Fruit fly (Drosophila melanogaster): ENCODE data around the gene Ssu72.

The Ssu72 gene

DNA sequence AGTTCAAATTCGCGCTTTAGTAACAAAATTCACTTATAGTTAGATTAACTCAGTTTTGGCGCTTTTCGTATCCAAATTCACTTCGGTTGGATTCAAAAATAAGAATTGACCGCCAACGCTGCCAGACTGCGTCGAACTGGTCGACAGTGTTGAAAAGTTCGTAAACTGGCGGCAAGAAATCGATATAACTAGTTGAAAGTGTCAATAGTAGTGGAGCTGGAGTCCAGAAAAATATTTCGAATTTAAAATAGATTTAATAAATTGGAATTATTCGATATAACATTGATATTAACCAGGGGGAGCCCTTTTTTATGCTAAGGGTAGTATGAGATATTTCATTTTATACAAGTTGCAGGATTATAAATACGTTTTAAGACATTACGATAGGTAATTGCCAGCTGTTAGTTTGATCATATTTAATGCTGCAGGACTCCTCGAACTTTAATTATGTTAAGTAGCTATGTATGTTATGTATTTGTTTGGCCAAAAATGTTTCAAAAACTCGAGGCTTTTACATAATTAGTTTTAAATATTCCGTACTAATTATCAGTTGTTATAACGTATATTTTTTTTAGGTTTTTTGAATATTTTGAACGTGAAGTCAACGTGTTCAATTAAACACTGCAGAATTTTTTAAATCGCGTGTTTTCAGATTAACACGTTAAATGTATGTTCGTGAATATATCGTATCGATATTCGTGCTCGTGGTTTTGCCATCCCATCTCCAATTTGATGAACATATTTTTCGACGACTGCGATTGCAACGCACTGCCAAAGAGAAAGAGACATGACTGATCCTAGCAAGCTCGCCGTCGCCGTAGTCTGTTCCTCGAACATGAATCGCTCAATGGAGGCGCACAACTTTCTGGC lies at the start of gene Ssu72, which contains the start of gene CG14223:
Gene Ssu72, plus strand, starts transcription at position 703 of the 870 bp plus-strand sequence.
Gene CG14223, minus strand, starts transcription at position 113 of the 870 bp plus-strand sequence.
- TF ChIP-seq h (optimal IDR thresholded peaks at IDR 0.05) (no peak), ttk (optimal IDR thresholded peaks at IDR 0.05) (no peak), Sin3A (optimal IDR thresholded peaks at IDR 0.05) (no peak), insv (optimal IDR thresholded peaks at IDR 0.05) (no peak), Myc (optimal IDR thresholded peaks at IDR 0.05) (no peak), psq (optimal IDR thresholded peaks at IDR 0.05) (no peak)

DNA sequence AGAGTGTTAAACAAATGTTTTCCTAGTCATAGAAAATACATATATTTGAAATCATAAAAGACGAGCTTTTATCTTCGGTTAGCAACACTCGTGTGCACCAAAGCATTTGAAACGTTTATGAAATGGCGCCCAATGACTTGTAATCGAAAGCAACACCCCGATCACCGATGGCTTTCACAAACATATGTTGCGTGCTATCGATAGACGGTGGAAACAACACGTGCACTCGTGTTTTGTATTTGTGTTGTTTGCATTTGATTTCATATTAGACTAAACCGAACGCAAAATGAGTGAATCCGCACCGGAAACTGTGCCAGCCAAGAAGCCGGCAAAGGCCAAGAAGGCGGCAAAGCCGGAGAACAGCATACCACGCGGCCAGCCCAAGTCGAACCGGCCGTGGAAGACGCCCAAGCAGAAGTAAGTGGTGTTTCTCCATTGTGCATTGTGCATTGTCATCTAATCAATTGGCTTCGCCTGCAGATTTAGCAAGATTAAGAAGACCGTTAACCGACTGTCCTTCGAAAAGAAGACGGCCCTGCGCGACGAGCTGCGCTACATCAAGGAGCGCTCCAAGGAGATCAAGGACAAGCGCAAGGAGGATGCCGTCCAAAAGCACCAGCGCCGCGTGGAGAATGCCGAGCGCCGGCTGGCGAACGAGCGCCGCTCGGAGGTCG lies 48.2 kb upstream of the Ssu72 start, which contains the start of gene CG14210:
Gene CG14210, plus strand, starts transcription at position 207 of the 674 bp plus-strand sequence.
- TF ChIP-seq psq (optimal IDR thresholded peaks at IDR 0.05) (no peak), Sin3A (optimal IDR thresholded peaks at IDR 0.05) (no peak), Myc (optimal IDR thresholded peaks at IDR 0.05) (no peak), ttk (optimal IDR thresholded peaks at IDR 0.05) (no peak)

DNA sequence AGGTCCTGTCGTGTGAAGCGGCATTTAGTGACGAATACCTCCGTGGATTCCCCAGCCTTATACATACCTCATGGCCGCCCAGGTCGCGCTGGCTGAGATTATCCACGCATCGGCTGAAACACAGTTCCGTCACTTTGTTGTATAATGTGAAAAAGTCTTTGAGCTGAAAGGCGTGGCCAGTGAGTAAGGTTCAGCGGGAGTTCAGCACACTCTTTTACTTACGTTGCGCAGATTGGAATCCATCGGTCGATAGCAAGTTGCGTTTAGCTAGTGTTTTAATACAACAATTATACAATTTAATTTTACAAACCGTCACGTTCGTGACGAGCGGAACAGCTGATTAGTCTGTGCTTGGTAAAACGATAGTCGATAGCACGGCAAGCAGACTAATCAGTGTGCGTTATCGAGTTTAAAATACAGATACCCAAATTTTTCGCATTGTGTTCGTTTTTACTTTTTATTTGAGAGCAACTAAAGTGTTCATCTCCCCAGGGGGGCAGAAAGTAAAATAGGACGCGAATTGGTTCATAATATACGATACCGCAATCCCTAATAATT lies 46.1 kb upstream of the Ssu72 start, which contains the start of the genes Pstk and Tim9b:
Gene Pstk, minus strand, starts transcription at position 355 of the 558 bp plus-strand sequence.
Gene Tim9b, minus strand, starts transcription at position 355 of the 558 bp plus-strand sequence.
- TF ChIP-seq h (optimal IDR thresholded peaks at IDR 0.05), result no peak
- no peak for TF ChIP-seq Sin3A (optimal IDR thresholded peaks at IDR 0.05)
- TF ChIP-seq psq (optimal IDR thresholded peaks at IDR 0.05), result no peak
- no peak for TF ChIP-seq Myc (optimal IDR thresholded peaks at IDR 0.05)
- no peak for TF ChIP-seq insv (optimal IDR thresholded peaks at IDR 0.05)
- no peak for TF ChIP-seq ttk (optimal IDR thresholded peaks at IDR 0.05)

DNA sequence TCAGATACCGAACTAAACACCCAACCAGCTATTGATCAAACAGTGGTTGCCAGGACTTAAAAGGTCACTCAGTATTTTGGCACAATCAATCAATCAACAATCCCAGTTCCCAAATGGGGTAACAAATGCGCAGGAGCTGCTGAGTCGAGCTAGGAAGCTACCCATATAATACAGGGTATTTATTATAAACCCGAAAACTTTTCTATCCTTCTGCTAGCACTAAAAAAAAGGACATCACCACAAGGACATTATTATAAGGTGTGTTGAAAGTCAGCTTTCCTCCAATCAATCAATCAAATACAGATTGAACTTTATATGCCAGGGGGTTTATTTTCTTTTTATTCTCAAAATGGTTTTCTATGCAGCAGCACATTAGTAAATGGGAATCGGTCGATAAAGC lies 43.2 kb upstream of the Ssu72 start, which contains the start of gene CG14221:
Gene CG14221, minus strand, starts transcription at position 101 of the 400 bp plus-strand sequence.
- no peak for TF ChIP-seq psq (optimal IDR thresholded peaks at IDR 0.05)
- no peak for TF ChIP-seq insv (optimal IDR thresholded peaks at IDR 0.05)
- TF ChIP-seq ttk (optimal IDR thresholded peaks at IDR 0.05), result no peak
- TF ChIP-seq h (optimal IDR thresholded peaks at IDR 0.05), result no peak
- TF ChIP-seq Sin3A (optimal IDR thresholded peaks at IDR 0.05), result no peak
- no peak for TF ChIP-seq Myc (optimal IDR thresholded peaks at IDR 0.05)

DNA sequence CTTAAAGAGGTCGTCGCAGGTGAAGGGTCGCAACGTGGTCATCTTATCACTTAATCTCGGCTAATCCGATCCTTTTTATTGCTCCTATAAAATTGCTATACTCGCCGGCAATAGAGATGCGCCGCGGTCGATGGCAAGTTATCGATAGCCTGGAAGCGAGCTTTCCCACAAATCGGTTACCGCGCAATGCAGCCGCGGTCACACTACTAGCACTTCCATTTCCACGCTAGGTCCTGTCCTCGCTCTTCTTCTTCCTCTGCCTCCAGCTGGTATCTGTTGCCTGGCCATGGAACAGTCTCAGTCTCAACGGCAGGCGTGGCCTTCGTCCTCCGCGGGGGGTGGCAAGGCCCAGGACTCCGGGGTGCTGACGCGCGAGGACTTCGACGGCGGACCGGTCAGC lies 41.4 kb upstream of the Ssu72 start, which contains the start of the genes Naa20A and MKP-4:
Gene Naa20A, minus strand, starts transcription at position 151 of the 400 bp plus-strand sequence.
Gene MKP-4, plus strand, starts transcription at position 191 of the 400 bp plus-strand sequence.
- TF ChIP-seq insv (optimal IDR thresholded peaks at IDR 0.05), result no peak

- no peak for TF ChIP-seq h (optimal IDR thresholded peaks at IDR 0.05)
- TF ChIP-seq Sin3A (optimal IDR thresholded peaks at IDR 0.05), result no peak
- no peak for TF ChIP-seq ttk (optimal IDR thresholded peaks at IDR 0.05)
- no peak for TF ChIP-seq psq (optimal IDR thresholded peaks at IDR 0.05)
- TF ChIP-seq insv (optimal IDR thresholded peaks at IDR 0.05), result no peak
- no peak for TF ChIP-seq Myc (optimal IDR thresholded peaks at IDR 0.05)
Measured at dm6 chrX:19625405-19625804, 39.0 kb upstream of the Ssu72 start, which contains the start of gene CG14212. TSS of gene CG14212 (plus strand) at chrX:19625705.

DNA sequence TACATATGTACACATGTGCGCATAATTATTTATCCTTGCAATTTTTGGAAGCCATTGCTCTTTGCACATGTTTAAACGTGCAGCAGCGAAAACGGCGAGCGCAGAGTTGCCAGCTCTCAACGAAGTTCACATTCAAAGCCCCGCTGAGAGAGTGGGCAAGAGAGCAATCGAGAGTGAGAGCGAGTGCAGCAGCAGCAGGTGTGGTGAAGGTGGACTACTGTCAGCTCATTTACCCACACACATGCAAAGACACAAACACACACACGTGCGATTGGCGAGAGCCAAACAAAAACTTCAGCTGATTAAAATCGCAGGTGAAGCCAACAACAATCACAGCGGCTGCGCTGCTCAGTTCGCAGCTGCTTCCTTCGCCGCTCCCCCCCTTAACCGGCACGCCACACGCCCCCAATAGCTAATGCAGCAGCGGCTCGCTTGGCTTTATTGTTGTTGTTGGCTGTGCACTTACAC lies 33.0 kb upstream of the Ssu72 start:
- no peak for TF ChIP-seq Sin3A (optimal IDR thresholded peaks at IDR 0.05)
- TF ChIP-seq Myc (optimal IDR thresholded peaks at IDR 0.05), result no peak
- no peak for TF ChIP-seq h (optimal IDR thresholded peaks at IDR 0.05)
- no peak for TF ChIP-seq ttk (optimal IDR thresholded peaks at IDR 0.05)
- no peak for TF ChIP-seq insv (optimal IDR thresholded peaks at IDR 0.05)
- TF ChIP-seq psq (optimal IDR thresholded peaks at IDR 0.05), result no peak

dm6 chrX:19637002-19637420 lies 27.4 kb upstream of the Ssu72 start:
- TF ChIP-seq Sin3A (optimal IDR thresholded peaks at IDR 0.05) (no peak), h (optimal IDR thresholded peaks at IDR 0.05) (no peak), ttk (optimal IDR thresholded peaks at IDR 0.05) (no peak), psq (optimal IDR thresholded peaks at IDR 0.05) (no peak), insv (optimal IDR thresholded peaks at IDR 0.05) (no peak), Myc (optimal IDR thresholded peaks at IDR 0.05) (no peak)

- TF ChIP-seq Myc (optimal IDR thresholded peaks at IDR 0.05) (no peak), insv (optimal IDR thresholded peaks at IDR 0.05) (no peak), h (optimal IDR thresholded peaks at IDR 0.05) (no peak), Sin3A (optimal IDR thresholded peaks at IDR 0.05) (no peak), psq (optimal IDR thresholded peaks at IDR 0.05) (no peak), ttk (optimal IDR thresholded peaks at IDR 0.05) (no peak)
Measured at dm6 chrX:19637434-19638327, 26.7 kb upstream of the Ssu72 start.

dm6 chrX:19638328-19638940 lies 25.9 kb upstream of the Ssu72 start, which contains the start of gene Rcd-1:
TSS of gene Rcd-1 (plus strand) at chrX:19638767.
- no peak for TF ChIP-seq psq (optimal IDR thresholded peaks at IDR 0.05)
